Worm (Caenorhabditis elegans) whole organism, late embryonic: Measurements from ENCODE around the gene tbc-14.

Source experiments
- F13H6.1 ChIP-seq: sonication (generic microtip); optimal IDR thresholded peaks from 2 replicates; lab custom pipeline; 2016; ENCODE audit warnings: missing genetic modification characterization, missing compliant biosample characterization
- K02D7.2 ChIP-seq: sonication (generic microtip); optimal IDR thresholded peaks from 2 replicates; lab custom pipeline; 2017; ENCODE audit warnings: mild to moderate bottlenecking, missing genetic modification characterization, missing compliant biosample characterization
- K09A11.1 ChIP-seq: sonication (generic microtip); optimal IDR thresholded peaks from 2 replicates; lab custom pipeline; 2017; ENCODE audit warnings: antibody characterized with exemption, mild to moderate bottlenecking, missing genetic modification characterization, missing compliant biosample characterization; ENCODE audit not compliant: insufficient read depth
- Y22D7AL.16 ChIP-seq: sonication (generic microtip); optimal IDR thresholded peaks from 2 replicates; lab custom pipeline; 2016; ENCODE audit warnings: missing genetic modification characterization, missing compliant biosample characterization
- ama-1 ChIP-seq: fragments of 150-350 bp; optimal IDR thresholded peaks from 2 replicates; lab custom pipeline; 2014
- ceh-18 ChIP-seq: sonication (generic microtip); optimal IDR thresholded peaks from 2 replicates; lab custom pipeline; 2016; ENCODE audit warnings: missing genetic modification characterization, missing compliant biosample characterization
- ceh-19 ChIP-seq: fragments of 200-800 bp; sonication (Bioruptor generic); optimal IDR thresholded peaks from 2 replicates; lab custom pipeline; 2018; ENCODE audit warnings: mild to moderate bottlenecking, missing genetic modification characterization, missing compliant biosample characterization
- ceh-31 ChIP-seq: sonication (generic microtip); optimal IDR thresholded peaks from 2 replicates; lab custom pipeline; 2016; ENCODE audit warnings: missing genetic modification characterization, missing compliant biosample characterization
- ceh-34 ChIP-seq: sonication (generic microtip); optimal IDR thresholded peaks from 2 replicates; lab custom pipeline; 2016; ENCODE audit warnings: mild to moderate bottlenecking, missing genetic modification characterization, missing compliant biosample characterization
- ceh-48 ChIP-seq: sonication (generic microtip); optimal IDR thresholded peaks from 2 replicates; lab custom pipeline; 2016; ENCODE audit warnings: missing genetic modification characterization, inconsistent platforms, missing compliant biosample characterization
- ceh-6 ChIP-seq: fragments of 200-800 bp; sonication (Bioruptor generic); optimal IDR thresholded peaks from 2 replicates; lab custom pipeline; 2018; ENCODE audit warnings: mild to moderate bottlenecking, missing genetic modification characterization, missing compliant biosample characterization
- che-1 ChIP-seq: sonication (generic microtip); optimal IDR thresholded peaks from 2 replicates; lab custom pipeline; 2016; ENCODE audit warnings: mild to moderate bottlenecking, missing genetic modification characterization, missing compliant biosample characterization
- dmd-4 ChIP-seq: sonication (generic microtip); optimal IDR thresholded peaks from 2 replicates; lab custom pipeline; 2016; ENCODE audit warnings: borderline replicate concordance, missing genetic modification characterization, missing compliant biosample characterization
- dve-1 ChIP-seq: sonication (generic microtip); optimal IDR thresholded peaks from 2 replicates; lab custom pipeline; 2017; ENCODE audit warnings: antibody characterized with exemption, mild to moderate bottlenecking, missing genetic modification characterization, missing compliant biosample characterization
- elt-2 ChIP-seq: sonication (generic microtip); optimal IDR thresholded peaks from 2 replicates; lab custom pipeline; 2016; ENCODE audit warnings: missing genetic modification reagents, missing genetic modification characterization, missing compliant biosample characterization
- elt-4 ChIP-seq: sonication (generic microtip); optimal IDR thresholded peaks from 2 replicates; lab custom pipeline; 2016; ENCODE audit warnings: missing genetic modification characterization, missing compliant biosample characterization
- fax-1 ChIP-seq: sonication (generic microtip); optimal IDR thresholded peaks from 2 replicates; lab custom pipeline; 2016; ENCODE audit warnings: missing genotype, missing genetic modification characterization, missing compliant biosample characterization
- fkh-10 ChIP-seq: fragments of 150-350 bp; optimal IDR thresholded peaks from 2 replicates; lab custom pipeline; 2014; ENCODE audit warnings: missing biosample characterization, missing genetic modification reagents, missing genetic modification characterization
- gmeb-2 ChIP-seq: sonication (generic microtip); optimal IDR thresholded peaks from 2 replicates; lab custom pipeline; 2016; ENCODE audit warnings: missing genetic modification characterization, inconsistent platforms, missing compliant biosample characterization
- hlh-13 ChIP-seq: fragments of 200-800 bp; sonication (Bioruptor generic); optimal IDR thresholded peaks from 2 replicates; lab custom pipeline; 2018; ENCODE audit warnings: mild to moderate bottlenecking, missing genetic modification characterization, missing compliant biosample characterization
- hlh-30 ChIP-seq: sonication (generic microtip); optimal IDR thresholded peaks from 2 replicates; lab custom pipeline; 2017; ENCODE audit warnings: antibody characterized with exemption, missing genetic modification characterization, missing compliant biosample characterization; ENCODE audit not compliant: insufficient read depth
- lin-11 ChIP-seq: fragments of 200-800 bp; sonication (Bioruptor generic); optimal IDR thresholded peaks from 2 replicates; lab custom pipeline; 2018; ENCODE audit warnings: mild to moderate bottlenecking, missing genetic modification characterization, missing compliant biosample characterization
- mec-3 ChIP-seq: sonication (generic microtip); optimal IDR thresholded peaks from 2 replicates; lab custom pipeline; 2016; ENCODE audit warnings: borderline replicate concordance, missing genetic modification characterization, missing compliant biosample characterization
- nfya-1 ChIP-seq: sonication (generic microtip); optimal IDR thresholded peaks from 2 replicates; lab custom pipeline; 2017; ENCODE audit warnings: missing genetic modification characterization, mild to moderate bottlenecking, missing compliant biosample characterization, antibody characterized with exemption, moderate library complexity
- pha-2 ChIP-seq: sonication (generic microtip); optimal IDR thresholded peaks from 2 replicates; lab custom pipeline; 2017; ENCODE audit warnings: mild to moderate bottlenecking, missing genetic modification characterization, missing compliant biosample characterization
- pha-4 ChIP-seq: fragments of 150-350 bp; optimal IDR thresholded peaks from 2 replicates; lab custom pipeline; 2018; ENCODE audit warnings: missing biosample characterization, missing genetic modification reagents, missing genetic modification characterization
- pros-1 ChIP-seq: fragments of 150-350 bp; optimal IDR thresholded peaks from 2 replicates; lab custom pipeline; 2014; ENCODE audit warnings: missing biosample characterization, missing genetic modification reagents, missing genetic modification characterization
- ref-2 ChIP-seq: sonication (generic microtip); optimal IDR thresholded peaks from 2 replicates; lab custom pipeline; 2016; ENCODE audit warnings: missing genetic modification characterization, missing compliant biosample characterization
- rnt-1 ChIP-seq: sonication (generic microtip); optimal IDR thresholded peaks from 2 replicates; lab custom pipeline; 2016; ENCODE audit warnings: missing genetic modification characterization, missing compliant biosample characterization
- sdc-2 ChIP-seq: sonication (generic microtip); optimal IDR thresholded peaks from 2 replicates; lab custom pipeline; 2016; ENCODE audit warnings: missing genotype, missing genetic modification characterization, missing compliant biosample characterization
- sox-2 ChIP-seq: fragments of 200-800 bp; sonication (Bioruptor generic); IDR thresholded peaks from 2 replicates; pipeline ENCODE4 v1.3.6; 2022; ENCODE audit warnings: missing genetic modification reagents, missing genetic modification characterization, missing compliant biosample characterization
- sox-4 ChIP-seq: sonication (generic microtip); optimal IDR thresholded peaks from 2 replicates; lab custom pipeline; 2017; ENCODE audit warnings: mild to moderate bottlenecking, missing genetic modification characterization, inconsistent platforms, missing compliant biosample characterization
- tbx-2 ChIP-seq: sonication (generic microtip); optimal IDR thresholded peaks from 2 replicates; lab custom pipeline; 2016; ENCODE audit warnings: missing genetic modification characterization, missing compliant biosample characterization
- ttx-3 ChIP-seq: sonication (generic microtip); optimal IDR thresholded peaks from 2 replicates; lab custom pipeline; 2016; ENCODE audit warnings: missing genetic modification reagents, missing genetic modification characterization, missing compliant biosample characterization
- unc-42 ChIP-seq: sonication (generic microtip); optimal IDR thresholded peaks from 2 replicates; lab custom pipeline; 2016; ENCODE audit warnings: missing genotype, missing genetic modification characterization, missing compliant biosample characterization
- unc-55 ChIP-seq: sonication (generic microtip); optimal IDR thresholded peaks from 2 replicates; lab custom pipeline; 2017; ENCODE audit warnings: missing biosample characterization, missing genetic modification reagents, missing genetic modification characterization

Gene tbc-14

DNA sequence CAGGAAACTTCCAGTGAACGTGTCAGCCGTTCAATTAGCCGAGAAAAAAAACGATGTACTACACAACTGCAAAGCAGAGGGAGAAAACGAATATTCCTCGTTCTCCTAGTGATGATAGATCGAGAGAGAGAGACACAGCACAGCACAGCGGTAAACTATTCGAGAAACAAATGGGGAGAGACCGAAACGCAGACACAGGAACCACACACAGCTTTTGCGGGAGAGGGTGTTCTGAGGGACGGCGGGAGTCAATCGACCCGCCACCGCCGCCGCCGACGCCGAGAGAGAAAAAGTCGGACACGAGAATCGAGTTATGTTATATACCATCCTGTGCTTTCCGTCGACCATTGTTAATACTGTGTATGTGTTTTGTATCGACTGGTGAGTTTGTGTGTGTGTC lies 9.2 kb upstream of the tbc-14 start (continued):
- TF ChIP-seq ceh-6 = no peak
- no peak for TF ChIP-seq ceh-48 (tag; lab: Kevin White, UChicago)
- TF ChIP-seq ama-1 (lab: Kevin White, UChicago) = no peak
- no peak for TF ChIP-seq mec-3
- TF ChIP-seq dmd-4 (tag; lab: Kevin White, UChicago) = no peak
- no peak for TF ChIP-seq lin-11 (tag; lab: Kevin White, UChicago)
- no peak for TF ChIP-seq fkh-10 (GFP tag; lab: Kevin White, UChicago)
- peak; percentile 54 for TF ChIP-seq ceh-34
- TF ChIP-seq sox-2 (GFP tag; lab: Robert Waterston, UW) = no peak
- TF ChIP-seq fax-1 = no peak
- no peak for TF ChIP-seq F13H6.1 (tag; lab: Kevin White, UChicago)
- no peak for TF ChIP-seq hlh-13 (GFP tag; lab: Kevin White, UChicago)
- TF ChIP-seq pha-2 (tag; lab: Kevin White, UChicago) = no peak
- no peak for TF ChIP-seq sox-4 (tag; lab: Kevin White, UChicago)
- TF ChIP-seq pha-4 (tag; lab: Kevin White, UChicago) = no peak
- TF ChIP-seq K02D7.2 (tag; lab: Kevin White, UChicago) = no peak
- no peak for TF ChIP-seq pros-1 (tag; lab: Kevin White, UChicago)
- TF ChIP-seq che-1 = no peak
- peak; percentile 72 for TF ChIP-seq ref-2 (tag; lab: Kevin White, UChicago)
- TF ChIP-seq, all 69 proteins: peak for 10

DNA sequence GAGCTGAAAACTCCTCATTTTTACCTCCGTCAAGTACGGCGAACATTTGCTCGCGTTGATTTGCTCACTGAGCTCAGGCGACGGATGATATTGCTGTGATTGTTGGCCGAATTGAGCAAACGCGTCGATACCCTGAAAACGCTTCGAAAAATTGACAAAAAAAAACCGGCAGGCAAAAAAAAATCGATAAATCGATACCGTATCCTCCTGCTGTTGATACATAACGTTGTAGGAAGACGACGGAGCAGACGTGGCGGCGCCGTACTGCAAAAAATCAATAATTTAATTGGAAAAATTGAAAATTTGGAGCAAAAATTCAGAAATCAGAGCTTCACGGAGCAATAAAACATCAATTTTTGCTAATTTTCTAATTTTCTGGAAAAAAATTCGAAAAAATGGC lies 7.4 kb upstream of the tbc-14 start:
- TF ChIP-seq ttx-3 (tag; lab: Kevin White, UChicago) = no peak
- TF ChIP-seq gmeb-2 (tag; lab: Kevin White, UChicago) = no peak
- no peak for TF ChIP-seq rnt-1 (tag; lab: Kevin White, UChicago)
- no peak for TF ChIP-seq nfya-1 (tag; lab: Kevin White, UChicago)
- no peak for TF ChIP-seq hlh-30 (tag; lab: Kevin White, UChicago)
- peak; percentile 26 for TF ChIP-seq ceh-48 (tag; lab: Kevin White, UChicago)
- no peak for TF ChIP-seq sox-2 (GFP tag; lab: Robert Waterston, UW)
- TF ChIP-seq, all 69 proteins: peak for 1

DNA sequence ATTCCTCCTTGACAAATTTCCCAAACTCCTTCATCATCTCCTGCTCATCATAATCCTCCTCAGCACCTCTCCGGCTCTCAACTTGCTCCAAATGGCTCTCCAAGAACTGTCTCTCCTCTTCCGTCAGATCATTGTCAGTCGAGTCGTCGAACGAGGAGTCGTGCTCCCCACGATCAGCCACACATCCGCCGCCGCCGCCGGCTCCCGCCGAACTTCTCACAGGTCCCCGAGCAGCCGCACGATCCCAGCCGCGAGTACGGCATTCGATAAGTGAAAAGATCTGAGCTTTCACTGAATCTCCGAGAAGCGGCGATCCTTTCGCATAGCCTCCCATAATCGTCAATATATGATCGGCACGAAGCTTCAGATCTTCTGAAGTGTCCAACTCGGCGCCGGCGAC lies 3.9 kb upstream of the tbc-14 start:
- TF ChIP-seq sdc-2 (tag; lab: Kevin White, UChicago) = no peak
- TF ChIP-seq dve-1 = no peak
- peak; percentile 30 for TF ChIP-seq elt-4 (tag; lab: Kevin White, UChicago)
- no peak for TF ChIP-seq Y22D7AL.16 (tag; lab: Kevin White, UChicago)

DNA sequence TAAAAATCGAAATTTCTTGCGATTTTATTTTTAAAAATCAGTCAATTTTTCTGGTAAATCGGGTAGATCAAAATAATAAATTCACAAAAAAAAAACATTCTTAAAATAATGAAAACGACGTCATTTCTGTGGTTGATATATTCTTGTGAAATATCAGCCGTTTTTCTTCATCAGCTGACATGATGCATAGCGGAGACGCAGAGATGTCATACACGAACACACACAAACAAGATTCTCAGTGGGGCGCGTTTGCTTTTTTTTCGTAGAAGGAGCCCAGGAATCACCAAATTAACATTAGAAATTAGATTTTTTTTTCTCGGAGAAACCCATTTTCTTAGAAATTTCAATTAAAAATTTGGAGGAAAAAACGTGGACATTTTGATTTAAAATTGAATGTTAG lies 275 bp upstream of the tbc-14 start:
- TF ChIP-seq elt-2 (tag; lab: Kevin White, UChicago) (peak; percentile 45), K09A11.1 (tag; lab: Kevin White, UChicago) (peak; percentile 31), unc-42 (tag; lab: Kevin White, UChicago) (peak; percentile 55), hlh-30 (tag; lab: Kevin White, UChicago) (peak; percentile 95), ceh-31 (tag; lab: Kevin White, UChicago) (peak; percentile 20), ceh-18 (peak; percentile 29), nfya-1 (tag; lab: Kevin White, UChicago) (peak; percentile 74), dve-1 (no peak), ceh-19 (GFP tag; lab: Kevin White, UChicago) (no peak), unc-55 (GFP tag; lab: Kevin White, UChicago) (peak; percentile 74), tbx-2 (tag; lab: Kevin White, UChicago) (peak; percentile 43)
